Fruit fly (Drosophila melanogaster): ENCODE measurements around the gene CG3552.

The CG3552 gene

dm6 chr3L:9424528-9424911, 31.6 kb upstream of the CG3552 start (continued):
- no peak for TF ChIP-seq zen (tag; optimal IDR thresholded peaks at IDR 0.05)
- no peak for TF ChIP-seq CG30020 (tag; optimal IDR thresholded peaks at IDR 0.05)
- TF ChIP-seq CG2202 (tag; optimal IDR thresholded peaks at IDR 0.05), result no peak
- TF ChIP-seq CG12071 (GFP tag; optimal IDR thresholded peaks at IDR 0.05), result peak; percentile 5
- peak; percentile 57 for TF ChIP-seq HHEX (GFP tag; optimal IDR thresholded peaks at IDR 0.05)
- TF ChIP-seq CG3995 (GFP tag; optimal IDR thresholded peaks at IDR 0.05), result peak; percentile 27
- TF ChIP-seq Sox100B (GFP tag; optimal IDR thresholded peaks at IDR 0.05), result peak; percentile 21
- no peak for TF ChIP-seq Dad (GFP tag; optimal IDR thresholded peaks at IDR 0.05)
- no peak for TF ChIP-seq sd (tag; optimal IDR thresholded peaks at IDR 0.05)
- TF ChIP-seq CG10543 (GFP tag; optimal IDR thresholded peaks at IDR 0.05), result no peak
- no peak for TF ChIP-seq inv (GFP tag; IDR thresholded peaks at IDR 0.05; ENCODE audit: partially characterized antibody)
- no peak for TF ChIP-seq schlank (tag; optimal IDR thresholded peaks at IDR 0.05)
- no peak for TF ChIP-seq Dip2 (GFP tag; IDR thresholded peaks at IDR 0.05)
- TF ChIP-seq CG3407 (GFP tag; optimal IDR thresholded peaks at IDR 0.05), result no peak
- no peak for TF ChIP-seq Taf1 (GFP tag; IDR thresholded peaks at IDR 0.05)
- TF ChIP-seq CG18764 (GFP tag; optimal IDR thresholded peaks at IDR 0.05), result no peak
- TF ChIP-seq Dek (tag; optimal IDR thresholded peaks at IDR 0.05), result no peak
- TF ChIP-seq tin (GFP tag; optimal IDR thresholded peaks at IDR 0.05), result no peak
- no peak for TF ChIP-seq Adf1 (GFP tag; IDR thresholded peaks at IDR 0.05)
- TF ChIP-seq ato (GFP tag; IDR thresholded peaks at IDR 0.05; ENCODE audit: partially characterized antibody), result no peak
- TF ChIP-seq BEAF-32 (GFP tag; optimal IDR thresholded peaks at IDR 0.05), result no peak
- TF ChIP-seq CG17186 (GFP tag; optimal IDR thresholded peaks at IDR 0.05), result no peak
- no peak for TF ChIP-seq CG9609 (GFP tag; optimal IDR thresholded peaks at IDR 0.05)
- no peak for TF ChIP-seq CG7786 (GFP tag; optimal IDR thresholded peaks at IDR 0.05)
- peak; percentile 65 for TF ChIP-seq CG13424 (tag; optimal IDR thresholded peaks at IDR 0.05)
- no peak for TF ChIP-seq pita (GFP tag; optimal IDR thresholded peaks at IDR 0.05)
- peak; percentile 1 for TF ChIP-seq nmo (GFP tag; optimal IDR thresholded peaks at IDR 0.05)
- no peak for TF ChIP-seq ERR (GFP tag; optimal IDR thresholded peaks at IDR 0.05)
- TF ChIP-seq CG10209 (GFP tag; optimal IDR thresholded peaks at IDR 0.05), result peak; percentile 19
- no peak for TF ChIP-seq Eip74EF (GFP tag; optimal IDR thresholded peaks at IDR 0.05)
- TF ChIP-seq CG31365 (tag; optimal IDR thresholded peaks at IDR 0.05), result no peak
- peak; percentile 34 for TF ChIP-seq BtbVII (GFP tag; optimal IDR thresholded peaks at IDR 0.05)
- TF ChIP-seq Optix (GFP tag; IDR thresholded peaks at IDR 0.05), result no peak
- peak; percentile 42; the same call in 1 of the 2 replicates for TF ChIP-seq Atf6 (GFP tag; IDR thresholded peaks at IDR 0.05)
- TF ChIP-seq chinmo (GFP tag; IDR thresholded peaks at IDR 0.05; ENCODE audit: partially characterized antibody), result no peak
- no peak for TF ChIP-seq CG17802 (tag; optimal IDR thresholded peaks at IDR 0.05)

DNA sequence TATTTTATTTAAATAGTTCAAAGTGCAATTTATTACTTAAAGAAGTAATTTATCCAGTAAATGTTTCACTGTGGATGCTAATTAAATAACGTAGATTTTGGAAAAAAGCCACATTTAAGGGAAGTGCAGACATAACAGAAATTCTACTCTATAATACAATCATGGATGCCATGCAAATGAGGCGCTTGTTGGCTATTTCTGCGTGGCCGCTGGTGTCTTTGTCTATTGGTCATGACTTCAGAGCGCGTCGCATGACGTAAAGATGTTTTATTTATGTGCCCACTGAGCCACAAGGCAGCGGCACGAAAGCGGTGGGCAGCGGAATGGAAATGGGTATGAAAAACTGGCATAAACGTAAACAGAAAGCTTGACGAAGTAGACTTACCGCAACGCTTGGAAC, 30.3 kb upstream of the CG3552 start:
- TF ChIP-seq CG10979 (tag; optimal IDR thresholded peaks at IDR 0.05) (peak; percentile 12), ci (GFP tag; IDR thresholded peaks at IDR 0.05) (peak; percentile 50; the same call in 1 of the 3 replicates), CG32532 (GFP tag; IDR thresholded peaks at IDR 0.05) (peak; percentile 16; the same call in 1 of the 2 replicates), CG3407 (GFP tag; optimal IDR thresholded peaks at IDR 0.05) (no peak), MTF-1 (GFP tag; optimal IDR thresholded peaks at IDR 0.05; ENCODE audit: borderline replicate concordance) (no peak), Pdp1 (GFP tag; optimal IDR thresholded peaks at IDR 0.05) (peak in 1 of 2 experiments; percentile 73), gem (tag; optimal IDR thresholded peaks at IDR 0.05) (peak; percentile 47), CG11696 (GFP tag; IDR thresholded peaks at IDR 0.05) (peak; percentile 82), D (optimal IDR thresholded peaks at IDR 0.05) (no peak), D (GFP tag; optimal IDR thresholded peaks at IDR 0.05) (no peak), Drgx (GFP tag; IDR thresholded peaks at IDR 0.05) (peak; percentile 25; the same call in 1 of the 2 replicates), CG11398 (GFP tag; optimal IDR thresholded peaks at IDR 0.05) (no peak), CG17328 (GFP tag; IDR thresholded peaks at IDR 0.05) (no peak), Hr51 (GFP tag; optimal IDR thresholded peaks at IDR 0.05) (peak in 1 of 2 experiments; percentile 40), E2f2 (GFP tag; IDR thresholded peaks at IDR 0.05) (no peak), stwl (tag; optimal IDR thresholded peaks at IDR 0.05) (peak; percentile 37), phol (tag; optimal IDR thresholded peaks at IDR 0.05) (peak; percentile 16)

All from whole organism, embryonic.